Worm (Caenorhabditis elegans): ENCODE data around the gene atg-4.2.

atg-4.2 gene

ce11 chrIV:11635437-11636408, 32.1 kb upstream of the atg-4.2 start, which contains the start of gene mars-1 (continued):
- peak; percentile 90 for TF ChIP-seq ets-4 (tag; optimal IDR thresholded peaks at IDR 0.05)
- TF ChIP-seq ceh-31 (tag; optimal IDR thresholded peaks at IDR 0.05) = peak; percentile 94

ce11 chrIV:11636409-11636723, 31.5 kb upstream of the atg-4.2 start, which contains the start of gene F58B3.6:
Gene F58B3.6 (plus strand): TSS chrIV:11636648.
- TF ChIP-seq ref-2 (tag; optimal IDR thresholded peaks at IDR 0.05) = no peak
- peak; percentile 67 for TF ChIP-seq hlh-30 (tag; optimal IDR thresholded peaks at IDR 0.05; ENCODE audit: insufficient read depth)
- no peak for TF ChIP-seq ceh-34 (tag; optimal IDR thresholded peaks at IDR 0.05)
- TF ChIP-seq fkh-10 (GFP tag; optimal IDR thresholded peaks at IDR 0.05) = no peak
- TF ChIP-seq ceh-9 (tag; optimal IDR thresholded peaks at IDR 0.05) = no peak

- TF ChIP-seq dmd-4 (tag; optimal IDR thresholded peaks at IDR 0.05; ENCODE audit: borderline replicate concordance) = no peak
- TF ChIP-seq Y22D7AL.16 (tag; optimal IDR thresholded peaks at IDR 0.05) = no peak
- no peak for TF ChIP-seq odd-2 (tag; optimal IDR thresholded peaks at IDR 0.05)
- TF ChIP-seq unc-86 (tag; optimal IDR thresholded peaks at IDR 0.05) = no peak
- TF ChIP-seq pha-2 (tag; optimal IDR thresholded peaks at IDR 0.05) = no peak
- no peak for TF ChIP-seq nfya-1 (tag; optimal IDR thresholded peaks at IDR 0.05)
Observed at ce11 chrIV:11638016-11638415, 29.8 kb upstream of the atg-4.2 start, which contains the start of gene rbm-17. Gene rbm-17 (plus strand): TSS chrIV:11638316.

DNA sequence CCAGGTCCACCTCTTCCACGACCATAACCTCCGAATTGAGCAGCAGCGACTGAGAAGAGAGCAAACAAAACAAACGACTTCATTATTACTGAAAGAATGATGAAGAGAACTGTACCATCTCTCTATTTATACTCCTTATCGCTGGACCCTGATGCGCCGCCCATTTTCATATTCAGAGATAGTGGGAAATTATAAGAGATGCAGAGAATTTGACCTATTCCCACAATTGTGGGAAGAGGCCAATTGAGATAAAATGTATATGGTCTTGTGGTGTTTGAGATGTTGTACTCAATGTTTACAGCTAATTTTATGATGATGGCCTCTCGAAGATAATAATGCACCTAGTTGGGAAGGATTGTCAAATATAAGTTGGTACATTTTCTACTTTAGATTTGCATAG, 26.9 kb upstream of the atg-4.2 start, which contains the start of gene ttr-50:
Gene ttr-50 (minus strand): TSS at position 101 of the 400 bp plus-strand sequence.
- peak; percentile 71 for TF ChIP-seq elt-2 (tag; optimal IDR thresholded peaks at IDR 0.05)
- TF ChIP-seq rnt-1 (tag; optimal IDR thresholded peaks at IDR 0.05) = no peak

DNA sequence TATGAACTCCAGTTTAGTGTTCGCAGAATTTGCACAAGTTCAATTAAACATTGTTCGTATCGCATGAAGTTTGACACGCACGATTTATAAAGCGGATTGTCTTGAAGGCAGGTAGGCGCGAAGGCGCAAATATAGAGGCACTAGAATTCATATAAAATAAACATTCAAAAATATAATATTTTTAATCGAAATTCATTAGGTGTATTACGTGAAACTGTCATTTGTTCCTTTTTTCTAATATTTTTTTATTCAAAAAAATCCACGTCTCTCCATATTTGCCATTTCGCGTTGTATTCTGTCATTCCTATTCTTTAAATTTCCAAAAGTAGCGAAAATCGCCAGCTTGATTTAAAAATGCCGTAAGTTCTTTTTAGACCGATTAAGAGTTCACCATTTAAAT, 26.0 kb upstream of the atg-4.2 start, which contains the start of gene ZK809.1:
Gene ZK809.1 (plus strand): TSS at position 301 of the 400 bp plus-strand sequence.
- no peak for TF ChIP-seq fkh-10 (GFP tag; optimal IDR thresholded peaks at IDR 0.05)
- TF ChIP-seq eyg-1 (tag; optimal IDR thresholded peaks at IDR 0.05) = no peak
- no peak for TF ChIP-seq lim-6 (tag; optimal IDR thresholded peaks at IDR 0.05)
- TF ChIP-seq nhr-232 (tag; optimal IDR thresholded peaks at IDR 0.05) = no peak
- no peak for TF ChIP-seq pax-1 (tag; optimal IDR thresholded peaks at IDR 0.05)
- TF ChIP-seq hlh-6 (tag; optimal IDR thresholded peaks at IDR 0.05) = no peak
- TF ChIP-seq che-1 (tag; optimal IDR thresholded peaks at IDR 0.05) = no peak
- TF ChIP-seq pqm-1 (tag; optimal IDR thresholded peaks at IDR 0.05) = no peak
- TF ChIP-seq C08G9.2 (tag; optimal IDR thresholded peaks at IDR 0.05) = no peak
- TF ChIP-seq ceh-22 (tag; optimal IDR thresholded peaks at IDR 0.05) = no peak
- TF ChIP-seq elt-2 (tag; optimal IDR thresholded peaks at IDR 0.05) = no peak
- no peak for TF ChIP-seq madf-2 (tag; optimal IDR thresholded peaks at IDR 0.05)

ce11 chrIV:11643829-11644228, 24.0 kb upstream of the atg-4.2 start, which contains the start of gene prx-2:
Gene prx-2 (plus strand): TSS chrIV:11644129.
- TF ChIP-seq ceh-14 (tag; optimal IDR thresholded peaks at IDR 0.05) = no peak
- no peak for TF ChIP-seq npax-4 (tag; optimal IDR thresholded peaks at IDR 0.05)
- no peak for TF ChIP-seq pag-3 (tag; optimal IDR thresholded peaks at IDR 0.05; ENCODE audit: borderline replicate concordance)

- TF ChIP-seq zip-5 (tag; optimal IDR thresholded peaks at IDR 0.05) = no peak
- no peak for TF ChIP-seq ahr-1 (tag; optimal IDR thresholded peaks at IDR 0.05)
- no peak for TF ChIP-seq lin-11 (tag; optimal IDR thresholded peaks at IDR 0.05)
- TF ChIP-seq ceh-22 (tag; optimal IDR thresholded peaks at IDR 0.05) = no peak
- TF ChIP-seq fkh-6 (tag; optimal IDR thresholded peaks at IDR 0.05) = no peak
- no peak for TF ChIP-seq ama-1 (optimal IDR thresholded peaks at IDR 0.05)
- no peak for TF ChIP-seq eyg-1 (tag; optimal IDR thresholded peaks at IDR 0.05)
- no peak for TF ChIP-seq syd-9 (tag; optimal IDR thresholded peaks at IDR 0.05)
- TF ChIP-seq sox-2 (GFP tag; IDR thresholded peaks at IDR 0.05) = no peak
- no peak for TF ChIP-seq ceh-18 (tag; optimal IDR thresholded peaks at IDR 0.05)
- TF ChIP-seq unc-3 (GFP tag; conservative IDR thresholded peaks at IDR 0.05) = no peak
- no peak for TF ChIP-seq unc-3 (tag; optimal IDR thresholded peaks at IDR 0.05)
- TF ChIP-seq nhr-232 (tag; optimal IDR thresholded peaks at IDR 0.05) = no peak
- no peak for TF ChIP-seq hlh-30 (tag; optimal IDR thresholded peaks at IDR 0.05; ENCODE audit: insufficient read depth)
- no peak for TF ChIP-seq pag-3 (tag; optimal IDR thresholded peaks at IDR 0.05; ENCODE audit: borderline replicate concordance)
- TF ChIP-seq lim-6 (tag; optimal IDR thresholded peaks at IDR 0.05) = no peak
- no peak for TF ChIP-seq ceh-48 (tag; optimal IDR thresholded peaks at IDR 0.05)
Observed at ce11 chrIV:11644705-11645104, 23.1 kb upstream of the atg-4.2 start.

Measured in whole organism, late embryonic.